Fruit fly (Drosophila melanogaster) whole organism, embryonic: ENCODE data around the gene ClC-c.

Experiments
- Blimp-1 ChIP-seq: fragments of 200-800 bp; sonication (Bioruptor generic); optimal IDR thresholded peaks from 3 replicates; lab custom pipeline; 2018; ENCODE audit warnings: missing biosample characterization, missing genetic modification characterization, mild to moderate bottlenecking, moderate library complexity, missing genetic modification reagents
- Bteb2 ChIP-seq: fragments of 200-800 bp; sonication (Bioruptor generic); optimal IDR thresholded peaks from 2 replicates; lab custom pipeline; 2016; ENCODE audit warnings: missing biosample characterization, missing genetic modification characterization
- CG10959 ChIP-seq: fragments of 200-800 bp; sonication (Bioruptor generic); IDR thresholded peaks from 2 replicates; pipeline ENCODE4 v1.3.6; 2022; ENCODE audit warnings: missing biosample characterization, missing genetic modification characterization
- CG11504 ChIP-seq: fragments of 200-800 bp; sonication (Bioruptor generic); optimal IDR thresholded peaks from 3 replicates; lab custom pipeline; 2019; ENCODE audit warnings: missing biosample characterization, mild to moderate bottlenecking, missing genetic modification characterization, moderate library complexity
- CG12391 ChIP-seq: fragments of 200-800 bp; sonication (Bioruptor generic); optimal IDR thresholded peaks from 3 replicates; lab custom pipeline; 2018; ENCODE audit warnings: missing biosample characterization, mild to moderate bottlenecking, missing genetic modification characterization, moderate library complexity
- CG12744 ChIP-seq: fragments of 200-800 bp; sonication (Bioruptor generic); optimal IDR thresholded peaks from 2 replicates; lab custom pipeline; 2016; ENCODE audit warnings: missing biosample characterization, missing genetic modification characterization
- CG13123 ChIP-seq: fragments of 200-800 bp; sonication (Bioruptor generic); optimal IDR thresholded peaks from 2 replicates; lab custom pipeline; 2016; ENCODE audit warnings: missing biosample characterization, missing genetic modification characterization
- CG14050 ChIP-seq: fragments of 200-800 bp; sonication (Bioruptor generic); IDR thresholded peaks from 3 replicates; pipeline ENCODE4 v1.3.6; 2022; ENCODE audit warnings: missing biosample characterization, missing genetic modification characterization
- CG15269 ChIP-seq: fragments of 200-800 bp; sonication (Bioruptor generic); optimal IDR thresholded peaks from 2 replicates; lab custom pipeline; 2018; ENCODE audit warnings: missing biosample characterization, mild to moderate bottlenecking, missing genetic modification characterization, moderate library complexity
- CG1602 ChIP-seq: fragments of 200-800 bp; sonication (Bioruptor generic); optimal IDR thresholded peaks from 3 replicates; lab custom pipeline; 2016; ENCODE audit warnings: missing biosample characterization, missing genetic modification characterization
- CG1832 ChIP-seq: fragments of 200-800 bp; sonication (Bioruptor generic); optimal IDR thresholded peaks from 2 replicates; lab custom pipeline; 2017; ENCODE audit warnings: missing biosample characterization, mild to moderate bottlenecking, missing genetic modification characterization, inconsistent platforms
- CG2889 ChIP-seq: fragments of 200-800 bp; sonication (Bioruptor generic); IDR thresholded peaks from 3 replicates; pipeline ENCODE4 v1.3.6; 2022; ENCODE audit warnings: missing biosample characterization, missing genetic modification characterization
- CG3065 ChIP-seq: fragments of 200-800 bp; sonication (Bioruptor generic); optimal IDR thresholded peaks from 2 replicates; lab custom pipeline; 2016; ENCODE audit warnings: missing biosample characterization, missing genetic modification characterization
- CG34422 ChIP-seq: fragments of 200-800 bp; sonication (Bioruptor generic); IDR thresholded peaks from 3 replicates; pipeline ENCODE4 v1.3.6; 2022; ENCODE audit warnings: missing biosample characterization, missing genetic modification characterization
- CG3838 ChIP-seq: fragments of 200-800 bp; sonication (Bioruptor generic); optimal IDR thresholded peaks from 3 replicates; lab custom pipeline; 2016; ENCODE audit warnings: missing biosample characterization, missing genetic modification characterization
- CG3995 ChIP-seq: fragments of 200-800 bp; sonication (Bioruptor generic); optimal IDR thresholded peaks from 3 replicates; lab custom pipeline; 2016; ENCODE audit warnings: missing biosample characterization, missing genetic modification characterization
- CG6175 ChIP-seq: fragments of 200-800 bp; sonication (Bioruptor generic); IDR thresholded peaks from 3 replicates; pipeline ENCODE4 v1.3.6; 2022; ENCODE audit warnings: missing biosample characterization, missing genetic modification characterization
- CG6689 ChIP-seq: fragments of 200-800 bp; sonication (Bioruptor generic); IDR thresholded peaks from 2 replicates; pipeline ENCODE4 v1.3.6; 2022; ENCODE audit warnings: missing biosample characterization, missing genetic modification characterization
- CG7987 ChIP-seq: fragments of 200-800 bp; sonication (Bioruptor generic); optimal IDR thresholded peaks from 2 replicates; lab custom pipeline; 2018; ENCODE audit warnings: missing biosample characterization, mild to moderate bottlenecking, missing genetic modification characterization, moderate library complexity
- CG8388 ChIP-seq: fragments of 200-800 bp; sonication (Bioruptor generic); optimal IDR thresholded peaks from 2 replicates; lab custom pipeline; 2019; ENCODE audit warnings: missing biosample characterization, mild to moderate bottlenecking, missing genetic modification characterization, moderate library complexity
- CG8924 ChIP-seq: fragments of 200-800 bp; optimal IDR thresholded peaks from 3 replicates; lab custom pipeline; 2019; ENCODE audit warnings: missing biosample characterization, mild to moderate bottlenecking, missing genetic modification characterization, moderate library complexity
- CG9932 ChIP-seq: fragments of 200-800 bp; sonication (Bioruptor generic); IDR thresholded peaks from 2 replicates; pipeline ENCODE4 v1.3.6; 2022; ENCODE audit warnings: missing biosample characterization, missing genetic modification characterization
- Camta ChIP-seq: fragments of 200-800 bp; sonication (Bioruptor generic); optimal IDR thresholded peaks from 2 replicates; lab custom pipeline; 2016; ENCODE audit warnings: missing biosample characterization, missing genetic modification characterization
- Dip2 ChIP-seq: fragments of 200-800 bp; sonication (Bioruptor generic); IDR thresholded peaks from 2 replicates; pipeline ENCODE4 v1.3.6; 2022; ENCODE audit warnings: missing biosample characterization, missing genetic modification characterization
- Dp ChIP-seq: fragments of 200-800 bp; sonication (Bioruptor generic); optimal IDR thresholded peaks from 2 replicates; lab custom pipeline; 2018; ENCODE audit warnings: missing biosample characterization, mild to moderate bottlenecking, missing genetic modification characterization, moderate library complexity
- Lim3 ChIP-seq: fragments of 200-800 bp; sonication (Bioruptor generic); IDR thresholded peaks from 2 replicates; pipeline ENCODE4 v1.3.6; 2022; ENCODE audit warnings: missing biosample characterization, missing genetic modification characterization
- MESR4 ChIP-seq: fragments of 200-800 bp; sonication (Bioruptor generic); optimal IDR thresholded peaks from 2 replicates; lab custom pipeline; 2018; ENCODE audit warnings: missing biosample characterization, mild to moderate bottlenecking, missing genetic modification characterization, moderate library complexity
- Mrtf ChIP-seq: fragments of 200-800 bp; sonication (Bioruptor generic); IDR thresholded peaks from 3 replicates; pipeline ENCODE4 v1.3.6; 2022; ENCODE audit warnings: missing biosample characterization, missing genetic modification characterization
- NK7.1 ChIP-seq: fragments of 200-800 bp; sonication (Bioruptor generic); optimal IDR thresholded peaks from 3 replicates; lab custom pipeline; 2016; ENCODE audit warnings: missing biosample characterization, missing genetic modification characterization
- Sox100B ChIP-seq: fragments of 200-800 bp; sonication (Bioruptor generic); optimal IDR thresholded peaks from 3 replicates; lab custom pipeline; 2018; ENCODE audit warnings: missing biosample characterization, mild to moderate bottlenecking, missing genetic modification characterization
- Sry-δ ChIP-seq: fragments of 200-800 bp; sonication (Bioruptor generic); optimal IDR thresholded peaks from 2 replicates; lab custom pipeline; 2016; ENCODE audit warnings: missing biosample characterization, missing genetic modification characterization
- ato ChIP-seq: fragments of 200-800 bp; sonication (Bioruptor generic); IDR thresholded peaks from 2 replicates; pipeline ENCODE4 v1.3.6; 2022; ENCODE audit warnings: missing biosample characterization, missing genetic modification characterization; ENCODE audit not compliant: partially characterized antibody
- cg ChIP-seq: fragments of 200-800 bp; sonication (Bioruptor generic); optimal IDR thresholded peaks from 3 replicates; lab custom pipeline; 2019; ENCODE audit warnings: missing biosample characterization, mild to moderate bottlenecking, missing genetic modification characterization, moderate library complexity
- crp ChIP-seq, 2 experiments: fragments of 200-800 bp; sonication (Bioruptor generic); optimal IDR thresholded peaks; 2 replicates in 1 of 2; 3 replicates in 1 of 2; lab custom pipeline; 2017; ENCODE audit warnings: missing biosample characterization in 2 of 2, missing genetic modification characterization in 2 of 2, mild to moderate bottlenecking in 1 of 2, moderate library complexity in 1 of 2
- dan ChIP-seq: fragments of 200-800 bp; sonication (Bioruptor generic); IDR thresholded peaks from 2 replicates; pipeline ENCODE4 v1.3.6; 2022; ENCODE audit warnings: missing biosample characterization, missing genetic modification characterization
- grau ChIP-seq: fragments of 200-800 bp; optimal IDR thresholded peaks from 3 replicates; lab custom pipeline; 2019; ENCODE audit warnings: missing biosample characterization, mild to moderate bottlenecking, missing genetic modification characterization, moderate library complexity
- grn ChIP-seq: fragments of 200-800 bp; sonication (Bioruptor generic); optimal IDR thresholded peaks from 3 replicates; lab custom pipeline; 2017; ENCODE audit warnings: missing biosample characterization, missing genetic modification characterization
- lab ChIP-seq: fragments of 200-800 bp; sonication (Bioruptor generic); optimal IDR thresholded peaks from 3 replicates; lab custom pipeline; 2017; ENCODE audit warnings: missing biosample characterization, missing genetic modification characterization, mild to moderate bottlenecking, moderate library complexity, missing genetic modification reagents
- lilli ChIP-seq: fragments of 200-800 bp; sonication (Bioruptor generic); optimal IDR thresholded peaks from 3 replicates; lab custom pipeline; 2016; ENCODE audit warnings: missing biosample characterization, missing genetic modification characterization
- lola ChIP-seq, 3 experiments: fragments of >200 bp in 2 of 3; fragments of 200-800 bp in 1 of 3; sonication (Bioruptor generic) in 1 of 3; optimal IDR thresholded peaks; 2 replicates each; lab custom pipeline; 2017 to 2019; ENCODE audit warnings: missing biosample characterization in 3 of 3, missing genetic modification characterization in 3 of 3, mild to moderate bottlenecking in 1 of 3, moderate library complexity in 1 of 3
- lov ChIP-seq, 2 experiments: fragments of 200-800 bp in 1 of 2; fragments of >200 bp in 1 of 2; sonication (Bioruptor generic) in 1 of 2; IDR thresholded peaks in 1 of 2; optimal IDR thresholded peaks in 1 of 2; 2 replicates in 1 of 2; 3 replicates in 1 of 2; pipeline versions ENCODE4 v1.3.6 to Lab custom; 2017 to 2022; ENCODE audit warnings: missing biosample characterization in 1 of 2, missing genetic modification characterization in 1 of 2
- mld ChIP-seq: fragments of 200-800 bp; sonication (Bioruptor generic); IDR thresholded peaks from 3 replicates; pipeline ENCODE4 v1.3.6; 2022; ENCODE audit warnings: missing biosample characterization, missing genetic modification characterization; ENCODE audit not compliant: partially characterized antibody
- nerfin-1 ChIP-seq: fragments of 200-800 bp; sonication (Bioruptor generic); optimal IDR thresholded peaks from 3 replicates; lab custom pipeline; 2019; ENCODE audit warnings: missing biosample characterization, mild to moderate bottlenecking, missing genetic modification characterization, moderate library complexity
- peb ChIP-seq: fragments of 200-800 bp; sonication (Bioruptor generic); IDR thresholded peaks from 2 replicates; pipeline ENCODE4 v1.3.6; 2022; ENCODE audit warnings: missing biosample characterization, missing genetic modification characterization
- sc ChIP-seq, 3 experiments: fragments of >200 bp in 2 of 3; fragments of 200-800 bp in 1 of 3; sonication (Bioruptor generic) in 1 of 3; optimal IDR thresholded peaks; 2 replicates in 2 of 3; 3 replicates in 1 of 3; lab custom pipeline; 2017; ENCODE audit warnings: mild to moderate bottlenecking in 1 of 3, missing biosample characterization in 1 of 3, missing genetic modification characterization in 1 of 3, missing genetic modification reagents in 1 of 3
- twi ChIP-seq: fragments of 200-800 bp; optimal IDR thresholded peaks from 2 replicates; lab custom pipeline; 2019; ENCODE audit warnings: missing biosample characterization, mild to moderate bottlenecking, missing genetic modification characterization, moderate library complexity
- unpg ChIP-seq: fragments of 200-800 bp; sonication (Bioruptor generic); optimal IDR thresholded peaks from 3 replicates; lab custom pipeline; 2018; ENCODE audit warnings: missing biosample characterization, mild to moderate bottlenecking, missing genetic modification characterization, moderate library complexity

ClC-c gene

DNA sequence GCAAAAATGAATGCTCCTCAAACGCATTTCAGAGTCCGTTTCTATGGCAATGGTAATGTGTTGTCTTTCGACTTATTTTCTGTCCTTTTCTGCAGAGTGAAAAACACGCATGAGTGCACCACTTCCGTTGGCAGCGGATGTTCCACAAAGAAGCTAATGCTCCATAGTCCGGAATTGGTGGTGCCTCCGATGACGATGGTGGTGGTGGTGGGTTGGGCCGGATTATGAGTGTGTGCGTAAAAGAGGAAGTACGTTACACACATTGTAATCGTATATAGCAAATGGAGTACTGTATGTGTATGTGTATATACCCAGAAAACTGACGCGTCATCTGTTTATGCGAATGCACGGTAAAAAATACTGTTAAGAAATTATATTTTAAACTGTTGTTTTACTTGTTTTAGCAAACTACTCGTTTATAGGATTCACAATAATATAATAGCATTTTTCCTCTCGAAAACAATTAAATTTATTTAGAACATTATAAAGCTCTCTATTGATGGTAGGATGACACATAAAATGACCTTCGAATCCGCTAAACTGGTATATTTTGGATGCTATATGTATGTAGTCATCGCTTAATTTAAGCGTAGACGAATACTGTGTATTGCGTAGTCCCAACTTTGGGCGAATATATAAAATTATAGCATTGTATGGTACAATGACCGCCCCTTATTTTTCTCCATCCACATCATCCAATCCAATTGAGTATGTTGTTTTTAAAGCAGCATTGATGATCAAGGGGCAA lies 45.0 kb upstream of the ClC-c start (continued):
- no peak for TF ChIP-seq crp (GFP tag; optimal IDR thresholded peaks at IDR 0.05; lab: Kevin White, UChicago)
- TF ChIP-seq CG15269 (tag; lab: Kevin White, UChicago), result no peak
- TF ChIP-seq CG10959 (GFP tag; lab: Robert Waterston, UW), result no peak
- TF ChIP-seq nerfin-1, result peak; percentile 28
- TF ChIP-seq CG34422 (GFP tag; lab: Robert Waterston, UW), result peak; percentile 65
- peak; percentile 30 for TF ChIP-seq CG1602 (GFP tag; lab: Kevin White, UChicago)
- peak; percentile 16 for TF ChIP-seq Bteb2 (GFP tag; lab: Kevin White, UChicago)
- peak; percentile 57 for TF ChIP-seq CG11504 (tag; lab: Kevin White, UChicago)
- peak; percentile 71 for TF ChIP-seq CG12391 (tag; lab: Kevin White, UChicago)
- peak; percentile 60 for TF ChIP-seq CG8388
- TF ChIP-seq CG3838, result no peak
- no peak for TF ChIP-seq CG3995 (GFP tag; lab: Kevin White, UChicago)
- TF ChIP-seq grn (GFP tag; lab: Kevin White, UChicago), result peak; percentile 2
- no peak for TF ChIP-seq MESR4 (GFP tag; lab: Kevin White, UChicago)
- TF ChIP-seq ato, result no peak
- TF ChIP-seq CG12744 (GFP tag; lab: Kevin White, UChicago), result no peak
- TF ChIP-seq cg (GFP tag; lab: Kevin White, UChicago), result peak; percentile 83
- TF ChIP-seq lab (GFP tag; lab: Kevin White, UChicago), result peak; percentile 64
- TF ChIP-seq mld (GFP tag; lab: Robert Waterston, UW), result no peak
- peak; percentile 61 for TF ChIP-seq CG6689 (GFP tag; lab: Robert Waterston, UW)
- TF ChIP-seq grau (tag; lab: Kevin White, UChicago), result peak; percentile 31
- no peak for TF ChIP-seq lov (optimal IDR thresholded peaks at IDR 0.05; lab: Kevin White, UChicago)
- 0 out of 3 replicates have a peak, but pooled peaks have one; percentile 30 for TF ChIP-seq lov (GFP tag; IDR thresholded peaks at IDR 0.05; lab: Robert Waterston, UW)
- TF ChIP-seq peb (GFP tag; lab: Robert Waterston, UW), result peak; percentile 58
- no peak for TF ChIP-seq NK7.1
- TF ChIP-seq twi (tag; lab: Kevin White, UChicago), result no peak
- peak; percentile 39 for TF ChIP-seq Sox100B (GFP tag; lab: Kevin White, UChicago)

DNA sequence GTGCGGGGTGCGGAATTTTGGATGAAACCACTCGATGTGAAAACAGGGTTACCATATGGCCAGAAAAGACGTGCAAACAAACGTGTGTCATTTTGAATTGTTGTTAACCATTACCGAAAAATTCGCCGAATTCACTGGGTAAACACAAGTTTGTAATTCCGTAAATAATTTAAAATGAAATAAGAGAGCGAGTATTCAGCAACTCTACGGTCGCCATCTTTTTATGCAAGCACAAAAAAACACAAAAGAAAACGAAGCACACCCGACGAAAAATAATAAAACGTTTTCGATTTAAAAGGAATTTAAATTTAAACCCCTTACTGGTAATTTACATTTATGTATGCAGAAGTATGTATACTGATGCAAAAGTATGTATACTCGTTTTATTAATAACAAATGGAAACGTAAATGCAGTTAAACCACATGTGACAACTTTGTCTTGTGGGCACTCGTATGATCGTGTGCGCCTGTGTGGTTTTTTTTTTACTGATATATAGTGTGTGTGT lies 44.4 kb upstream of the ClC-c start:
- peak; percentile 89 for TF ChIP-seq CG14050 (GFP tag; lab: Robert Waterston, UW)
- TF ChIP-seq CG8924 (tag; lab: Kevin White, UChicago), result peak; percentile 92
- TF ChIP-seq CG9932 (GFP tag; lab: Robert Waterston, UW), result peak; percentile 90
- no peak for TF ChIP-seq CG1832
- TF ChIP-seq CG6175 (GFP tag; lab: Robert Waterston, UW), result peak; percentile 83; the same call in 2 of the 3 replicates
- no peak for TF ChIP-seq Dip2
- peak; percentile 80 for TF ChIP-seq CG13123 (GFP tag; lab: Kevin White, UChicago)
- TF ChIP-seq CG3065, result peak; percentile 59
- peak; percentile 72 for TF ChIP-seq CG7987 (GFP tag; lab: Kevin White, UChicago)
- TF ChIP-seq CG2889 (GFP tag; lab: Robert Waterston, UW), result peak; percentile 75; the same call in 2 of the 3 replicates
- no peak for TF ChIP-seq sc (optimal IDR thresholded peaks at IDR 0.05; lab: Kevin White, UChicago)
- TF ChIP-seq sc (GFP tag; optimal IDR thresholded peaks at IDR 0.05; lab: Kevin White, UChicago), result peak; percentile 71
- peak; percentile 94 for TF ChIP-seq lilli (GFP tag; lab: Kevin White, UChicago)
- TF ChIP-seq dan, result no peak
- TF ChIP-seq Blimp-1, result peak; percentile 93
- TF ChIP-seq CG12744 (GFP tag; lab: Kevin White, UChicago), result peak; percentile 91
- TF ChIP-seq Lim3 (GFP tag; lab: Robert Waterston, UW), result peak; percentile 69; the same call in 1 of the 2 replicates
- TF ChIP-seq unpg (GFP tag; lab: Kevin White, UChicago), result peak; percentile 97
- TF ChIP-seq Sry-δ (GFP tag; lab: Kevin White, UChicago), result peak; percentile 53
- peak; percentile 87 for TF ChIP-seq Camta (GFP tag; lab: Kevin White, UChicago)
- TF ChIP-seq lola (GFP tag; optimal IDR thresholded peaks at IDR 0.05; lab: Kevin White, UChicago), result peak in 2 of 3 experiments; percentile 13 to 89
- TF ChIP-seq Mrtf (GFP tag; lab: Robert Waterston, UW), result peak; percentile 88
- TF ChIP-seq Dp, result no peak
